Worm (Caenorhabditis elegans) whole organism, L2 larva: ENCODE measurements around the gene Y51H7C.7.

Source experiments
- C34F6.9 ChIP-seq: fragments of 150-350 bp; optimal IDR thresholded peaks from 2 replicates; lab custom pipeline; 2014; ENCODE audit warnings: missing biosample characterization, missing genetic modification characterization
- R02D3.7 ChIP-seq: fragments of 150-350 bp; optimal IDR thresholded peaks from 2 replicates; lab custom pipeline; 2014; ENCODE audit warnings: missing biosample characterization, missing genetic modification characterization
- ZK546.5 ChIP-seq: sonication (generic microtip); optimal IDR thresholded peaks from 2 replicates; lab custom pipeline; 2017; ENCODE audit warnings: missing biosample characterization, missing genetic modification characterization
- alr-1 ChIP-seq: fragments of 150-350 bp; optimal IDR thresholded peaks from 2 replicates; lab custom pipeline; 2014; ENCODE audit warnings: missing biosample characterization, missing genetic modification characterization
- aly-2 ChIP-seq: fragments of 150-350 bp; optimal IDR thresholded peaks from 2 replicates; lab custom pipeline; 2014; ENCODE audit warnings: missing biosample characterization, missing genetic modification characterization
- ama-1 ChIP-seq: fragments of 150-350 bp; optimal IDR thresholded peaks from 2 replicates; lab custom pipeline; 2018; ENCODE audit warnings: inconsistent platforms
- ceh-82 ChIP-seq: fragments of 150-350 bp; optimal IDR thresholded peaks from 2 replicates; lab custom pipeline; 2014; ENCODE audit warnings: missing biosample characterization, missing genetic modification characterization
- crh-2 ChIP-seq: sonication (generic microtip); optimal IDR thresholded peaks from 2 replicates; lab custom pipeline; 2017; ENCODE audit warnings: missing biosample characterization, missing genetic modification characterization
- dmd-4 ChIP-seq: sonication (generic microtip); optimal IDR thresholded peaks from 2 replicates; lab custom pipeline; 2017; ENCODE audit warnings: missing biosample characterization, missing genetic modification characterization
- egl-27 ChIP-seq: sonication (generic microtip); optimal IDR thresholded peaks from 3 replicates; lab custom pipeline; 2017; ENCODE audit warnings: missing biosample characterization, missing genetic modification reagents, missing genetic modification characterization
- elt-1 ChIP-seq: fragments of 150-350 bp; optimal IDR thresholded peaks from 2 replicates; lab custom pipeline; 2014; ENCODE audit warnings: missing biosample characterization, missing genetic modification characterization
- elt-3 ChIP-seq: sonication (generic microtip); optimal IDR thresholded peaks from 2 replicates; lab custom pipeline; 2017; ENCODE audit warnings: missing biosample characterization, missing genetic modification characterization
- gmeb-1 ChIP-seq: fragments of 150-350 bp; optimal IDR thresholded peaks from 2 replicates; lab custom pipeline; 2014; ENCODE audit warnings: missing biosample characterization, missing genetic modification characterization
- lin-13 ChIP-seq: fragments of 150-350 bp; optimal IDR thresholded peaks from 2 replicates; lab custom pipeline; 2014; ENCODE audit warnings: missing biosample characterization, missing genetic modification reagents, missing genetic modification characterization
- lsy-2 ChIP-seq, 2 experiments: fragments of 150-350 bp in 1 of 2; sonication (generic microtip) in 1 of 2; optimal IDR thresholded peaks; 2 replicates each; lab custom pipeline; 2014 to 2017; ENCODE audit warnings: missing biosample characterization in 2 of 2, missing genetic modification characterization in 2 of 2
- mab-5 ChIP-seq: fragments of 150-350 bp; optimal IDR thresholded peaks from 2 replicates; lab custom pipeline; 2014; ENCODE audit warnings: missing biosample characterization, missing genetic modification characterization
- mbf-1 ChIP-seq: sonication (generic microtip); optimal IDR thresholded peaks from 2 replicates; lab custom pipeline; 2017; ENCODE audit warnings: missing biosample characterization, missing genetic modification characterization
- mdl-1 ChIP-seq, 2 experiments: fragments of 150-350 bp in 1 of 2; sonication (generic microtip) in 1 of 2; optimal IDR thresholded peaks; 2 replicates each; lab custom pipeline; 2017; ENCODE audit warnings: missing biosample characterization in 2 of 2, missing genetic modification characterization in 2 of 2
- nhr-11 ChIP-seq: fragments of 150-350 bp; optimal IDR thresholded peaks from 2 replicates; lab custom pipeline; 2014; ENCODE audit warnings: missing biosample characterization, missing genetic modification characterization
- nhr-12 ChIP-seq: fragments of 150-350 bp; optimal IDR thresholded peaks from 2 replicates; lab custom pipeline; 2014; ENCODE audit warnings: missing biosample characterization, missing genetic modification characterization
- nhr-129 ChIP-seq: fragments of 150-350 bp; optimal IDR thresholded peaks from 2 replicates; lab custom pipeline; 2014; ENCODE audit warnings: missing biosample characterization, missing genetic modification characterization
- nhr-21 ChIP-seq: fragments of 150-350 bp; optimal IDR thresholded peaks from 2 replicates; lab custom pipeline; 2014; ENCODE audit warnings: missing biosample characterization, missing genetic modification characterization
- nhr-237 ChIP-seq: fragments of 150-350 bp; optimal IDR thresholded peaks from 2 replicates; lab custom pipeline; 2014; ENCODE audit warnings: missing biosample characterization, missing genetic modification characterization
- nhr-77 ChIP-seq: fragments of 150-350 bp; optimal IDR thresholded peaks from 2 replicates; lab custom pipeline; 2014; ENCODE audit warnings: missing biosample characterization, missing genetic modification characterization
- peb-1 ChIP-seq: fragments of 150-350 bp; optimal IDR thresholded peaks from 2 replicates; lab custom pipeline; 2014; ENCODE audit warnings: missing biosample characterization, missing genetic modification characterization
- skn-1 ChIP-seq: sonication (generic microtip); optimal IDR thresholded peaks from 2 replicates; lab custom pipeline; 2017; ENCODE audit warnings: missing biosample characterization, missing genetic modification characterization
- sma-3 ChIP-seq: sonication (generic microtip); optimal IDR thresholded peaks from 2 replicates; lab custom pipeline; 2016; ENCODE audit warnings: missing genetic modification reagents, missing genetic modification characterization, missing compliant biosample characterization
- sma-9 ChIP-seq, 2 experiments: fragments of 150-350 bp in 1 of 2; sonication (generic microtip) in 1 of 2; optimal IDR thresholded peaks; 2 replicates each; lab custom pipeline; 2014 to 2016; ENCODE audit warnings: missing genetic modification characterization in 2 of 2, mild to moderate bottlenecking in 1 of 2, missing biosample characterization in 1 of 2, missing compliant biosample characterization in 1 of 2, missing genetic modification reagents in 1 of 2, moderate library complexity in 1 of 2
- snpc-4 ChIP-seq: fragments of 150-350 bp; optimal IDR thresholded peaks from 2 replicates; lab custom pipeline; 2014; ENCODE audit warnings: missing biosample characterization, missing genetic modification characterization
- unc-39 ChIP-seq: fragments of 150-350 bp; optimal IDR thresholded peaks from 2 replicates; lab custom pipeline; 2014; ENCODE audit warnings: missing biosample characterization, missing genetic modification characterization
- unc-55 ChIP-seq: fragments of 150-350 bp; sonication (generic microtip); optimal IDR thresholded peaks from 3 replicates; lab custom pipeline; 2014; ENCODE audit warnings: missing biosample characterization, missing genetic modification reagents, missing genetic modification characterization
- unc-62 ChIP-seq: fragments of 150-350 bp; optimal IDR thresholded peaks from 2 replicates; lab custom pipeline; 2014; ENCODE audit warnings: missing biosample characterization, missing genetic modification reagents, missing genetic modification characterization
- zag-1 ChIP-seq: fragments of 150-350 bp; optimal IDR thresholded peaks from 2 replicates; lab custom pipeline; 2014; ENCODE audit warnings: missing biosample characterization, missing genetic modification characterization
- ztf-1 ChIP-seq: fragments of 200-800 bp; sonication (Bioruptor generic); conservative IDR thresholded peaks from 2 replicates; pipeline ENCODE4 v1.3.6; 2022; ENCODE audit warnings: missing genetic modification characterization, missing compliant biosample characterization

Gene Y51H7C.7

DNA sequence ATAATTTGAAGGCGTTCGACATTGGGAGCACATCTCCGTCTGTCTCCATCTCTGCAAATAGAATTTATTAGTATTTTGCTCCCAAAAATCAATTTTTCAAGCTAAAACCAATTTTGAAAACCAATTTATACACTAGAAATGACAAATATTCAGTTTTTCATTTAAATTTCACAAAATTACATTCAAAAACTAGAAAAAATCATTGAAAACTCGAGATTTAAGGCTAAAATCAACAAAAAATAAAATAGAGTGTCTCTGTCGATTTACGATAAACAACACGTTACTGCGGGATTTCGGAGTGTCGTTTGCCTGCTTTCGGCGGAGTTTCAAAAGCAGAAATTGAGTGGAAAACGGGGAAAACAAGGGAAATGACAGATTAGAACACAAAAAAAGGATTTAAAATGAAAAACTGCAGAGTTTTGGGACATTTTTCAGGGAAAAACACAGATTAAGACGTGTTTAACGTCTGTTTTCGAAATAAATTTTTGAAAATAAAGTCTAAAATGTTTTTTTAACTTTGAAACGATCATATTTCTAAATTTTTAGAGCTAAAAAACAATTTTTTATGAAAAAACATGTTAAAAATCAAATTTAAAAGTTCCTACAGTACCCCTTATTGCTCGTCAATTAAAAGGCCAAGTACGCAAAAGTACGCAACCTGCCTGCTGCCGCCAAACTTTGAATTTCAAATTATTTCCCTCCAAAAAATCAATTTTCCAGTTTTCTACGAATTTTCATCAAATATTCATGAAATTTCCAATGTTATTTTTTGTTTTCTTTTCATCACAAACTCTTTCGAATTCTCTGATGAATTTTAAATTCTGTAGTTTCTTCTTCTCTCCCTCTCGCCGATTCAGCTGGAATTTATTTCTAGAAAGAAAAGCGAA is 35.3 kb downstream of the Y51H7C.7 start, which contains the start of gene nol-6:
nol-6 (minus strand) TSS at position 51 of the 887 bp plus-strand sequence.
- TF ChIP-seq ztf-1 (GFP tag; lab: Robert Waterston, UW): no peak
- no peak for TF ChIP-seq lin-13 (GFP tag; lab: Kevin White, UChicago)
- TF ChIP-seq mdl-1 (tag; optimal IDR thresholded peaks at IDR 0.05; lab: Kevin White, UChicago): no peak
- TF ChIP-seq ZK546.5 (tag; lab: Kevin White, UChicago): no peak
- peak; percentile 88 for TF ChIP-seq R02D3.7 (tag; lab: Kevin White, UChicago)
- no peak for TF ChIP-seq mbf-1
- TF ChIP-seq mab-5 (tag; lab: Kevin White, UChicago): no peak
- no peak for TF ChIP-seq snpc-4 (tag; lab: Kevin White, UChicago)
- peak; percentile 31 to 69 for TF ChIP-seq lsy-2 (tag; optimal IDR thresholded peaks at IDR 0.05; lab: Kevin White, UChicago)
- TF ChIP-seq egl-27 (tag; lab: Kevin White, UChicago): no peak
- peak; percentile 92 for TF ChIP-seq gmeb-1 (tag; lab: Kevin White, UChicago)
- no peak for TF ChIP-seq zag-1 (tag; lab: Kevin White, UChicago)
- peak; percentile 25 for TF ChIP-seq crh-2 (tag; lab: Kevin White, UChicago)
- TF ChIP-seq sma-3 (GFP tag; lab: Kevin White, UChicago): no peak
- peak; percentile 29 for TF ChIP-seq C34F6.9
- peak; percentile 30 for TF ChIP-seq nhr-129 (tag; lab: Kevin White, UChicago)
- peak; percentile 50 for TF ChIP-seq unc-55 (GFP tag; lab: Kevin White, UChicago)
- no peak for TF ChIP-seq elt-1 (tag; lab: Kevin White, UChicago)

DNA sequence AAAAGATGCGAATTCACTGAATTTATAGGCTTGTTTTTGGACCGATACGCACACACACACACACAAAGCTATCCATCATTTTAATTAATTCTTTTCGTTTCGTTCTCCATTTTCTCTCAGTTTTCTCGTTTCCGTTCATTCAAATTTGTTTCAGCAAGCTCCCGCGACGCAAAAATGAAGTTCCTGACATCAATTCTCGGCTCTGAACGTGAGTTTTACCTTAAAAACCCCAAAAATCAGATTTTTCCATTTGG is 35.9 kb downstream of the Y51H7C.7 start, which contains the start of gene Y51H7C.3:
Y51H7C.3 (plus strand) TSS at position 155 of the 254 bp plus-strand sequence.
- no peak for TF ChIP-seq nhr-77 (tag; lab: Kevin White, UChicago)
- no peak for TF ChIP-seq dmd-4 (tag; lab: Kevin White, UChicago)
- TF ChIP-seq zag-1 (tag; lab: Kevin White, UChicago): no peak
- TF ChIP-seq ZK546.5 (tag; lab: Kevin White, UChicago): no peak
- no peak for TF ChIP-seq sma-3 (GFP tag; lab: Kevin White, UChicago)
- no peak for TF ChIP-seq peb-1
- TF ChIP-seq nhr-11 (tag; lab: Kevin White, UChicago): no peak
- no peak for TF ChIP-seq ama-1 (lab: Kevin White, UChicago)
- TF ChIP-seq aly-2: no peak
- no peak for TF ChIP-seq sma-9 (GFP tag; optimal IDR thresholded peaks at IDR 0.05; lab: Kevin White, UChicago)
- no peak for TF ChIP-seq sma-9 (tag; optimal IDR thresholded peaks at IDR 0.05; lab: Kevin White, UChicago)
- TF ChIP-seq unc-55 (GFP tag; lab: Kevin White, UChicago): no peak
- no peak for TF ChIP-seq unc-39
- TF ChIP-seq R02D3.7 (tag; lab: Kevin White, UChicago): no peak
- no peak for TF ChIP-seq unc-62
- TF ChIP-seq skn-1 (tag; lab: Kevin White, UChicago): no peak

DNA sequence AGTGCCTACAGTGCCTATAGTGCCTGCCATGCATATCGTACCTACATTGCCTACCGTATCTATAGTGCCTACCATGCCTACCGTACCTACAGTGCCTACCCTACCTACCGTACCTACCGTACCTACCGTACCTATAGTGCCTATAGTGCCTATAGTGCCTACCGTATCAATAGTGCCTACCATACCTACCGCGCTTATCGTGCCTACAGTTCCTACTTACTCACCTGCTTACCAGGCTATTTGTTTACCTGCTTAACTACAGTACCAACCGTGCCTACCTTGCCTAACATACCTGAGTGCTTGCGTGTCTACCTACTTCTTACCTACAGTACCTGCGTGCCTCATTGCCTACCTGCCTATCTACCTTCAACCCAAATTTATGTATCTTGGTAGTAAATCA is 39.1 kb downstream of the Y51H7C.7 start:
- TF ChIP-seq elt-3 (tag; lab: Kevin White, UChicago) (no peak), skn-1 (tag; lab: Kevin White, UChicago) (no peak), ceh-82 (tag; lab: Kevin White, UChicago) (no peak), nhr-129 (tag; lab: Kevin White, UChicago) (no peak), ztf-1 (GFP tag; lab: Robert Waterston, UW) (no peak), nhr-12 (tag; lab: Kevin White, UChicago) (no peak), alr-1 (tag; lab: Kevin White, UChicago) (no peak), nhr-21 (tag; lab: Kevin White, UChicago) (no peak), dmd-4 (tag; lab: Kevin White, UChicago) (no peak), mdl-1 (tag; optimal IDR thresholded peaks at IDR 0.05; lab: Kevin White, UChicago) (no peak), nhr-237 (tag; lab: Kevin White, UChicago) (no peak), elt-1 (tag; lab: Kevin White, UChicago) (no peak)

DNA sequence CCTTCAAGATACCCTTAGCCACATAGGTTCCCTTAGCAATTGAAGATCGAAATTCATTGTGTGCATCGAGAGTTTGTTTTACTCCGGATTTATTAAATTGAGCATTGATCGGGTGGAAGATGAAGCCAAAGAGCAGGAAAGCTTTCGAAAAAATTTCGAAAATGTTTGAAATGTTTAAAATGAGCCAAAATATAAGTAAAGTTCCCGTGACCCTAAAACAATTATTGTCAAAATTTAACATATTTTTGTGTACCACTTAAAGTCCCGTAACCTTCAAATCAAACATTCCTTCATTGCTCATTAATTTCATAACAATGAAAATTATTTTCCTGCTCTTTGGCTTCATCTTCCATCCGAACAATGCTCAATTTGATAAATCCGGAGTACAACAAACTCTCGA is 42.5 kb downstream of the Y51H7C.7 start, which contains the start of gene scl-17:
scl-17 (plus strand) TSS at position 301 of the 400 bp plus-strand sequence.
- no peak for TF ChIP-seq lin-13 (GFP tag; lab: Kevin White, UChicago)
- TF ChIP-seq nhr-129 (tag; lab: Kevin White, UChicago): no peak
- TF ChIP-seq, all 48 proteins: peak for 0
